Worm (Caenorhabditis elegans): ENCODE data around the gene nipi-4.

Gene nipi-4

DNA sequence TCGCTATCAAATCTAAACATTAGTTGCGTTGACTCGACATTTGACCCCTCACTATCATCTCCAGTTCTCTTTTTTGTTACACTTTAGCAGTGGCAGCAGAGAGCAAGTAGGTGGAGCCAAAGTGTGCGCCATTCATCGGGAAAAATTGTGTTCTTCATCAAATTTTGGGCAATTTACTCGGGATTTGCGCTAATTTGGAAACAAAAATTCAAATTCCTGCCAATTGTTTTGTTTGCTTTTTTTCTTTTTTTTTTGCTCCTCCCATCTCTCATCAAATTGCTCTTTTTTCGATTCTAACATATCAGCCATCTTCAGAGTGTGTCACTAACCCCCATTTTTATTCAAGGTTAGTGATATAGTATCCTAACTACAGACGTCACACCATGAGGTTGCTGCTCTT lies 43.7 kb downstream of the nipi-4 start, which contains the start of gene mig-6:
Gene mig-6, plus strand, starts transcription at position 301 of the 400 bp plus-strand sequence.
- TF ChIP-seq sea-1 (GFP tag; conservative IDR thresholded peaks at IDR 0.05) = no peak
- TF ChIP-seq F13C5.2 (tag; optimal IDR thresholded peaks at IDR 0.05) = no peak

DNA sequence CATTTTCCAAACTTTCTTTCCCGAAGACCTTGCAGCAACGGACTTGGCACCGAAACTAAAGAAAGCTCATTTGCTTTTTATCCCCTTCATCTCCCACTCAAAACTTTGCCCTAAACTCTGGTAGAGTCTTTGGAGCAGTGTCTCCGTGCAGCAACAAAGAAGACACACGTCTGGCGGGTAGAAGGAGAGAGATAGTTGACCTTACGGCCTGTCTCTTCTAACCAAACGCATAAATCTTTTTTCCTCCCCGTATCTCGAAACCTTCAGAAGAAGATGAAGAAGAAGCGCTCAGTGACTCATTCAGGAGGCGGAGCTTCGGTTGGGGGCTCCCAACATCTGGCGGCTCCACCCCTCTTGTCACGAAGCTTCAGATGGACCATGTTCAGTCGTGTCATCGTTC lies 44.2 kb downstream of the nipi-4 start:
- TF ChIP-seq aly-1 (tag; optimal IDR thresholded peaks at IDR 0.05) = no peak
- TF ChIP-seq ama-1 (optimal IDR thresholded peaks at IDR 0.05) = no peak
- TF ChIP-seq ceh-36 (tag; optimal IDR thresholded peaks at IDR 0.05) = no peak
- no peak for TF ChIP-seq tbx-11 (GFP tag; IDR thresholded peaks at IDR 0.05)
- no peak for TF ChIP-seq pes-1 (GFP tag; IDR thresholded peaks at IDR 0.05)
- TF ChIP-seq tra-4 (tag; optimal IDR thresholded peaks at IDR 0.05) = no peak
- TF ChIP-seq hmbx-1 (tag; optimal IDR thresholded peaks at IDR 0.05) = no peak
- no peak for TF ChIP-seq tbx-37 (GFP tag; conservative IDR thresholded peaks at IDR 0.05)
- TF ChIP-seq hnd-1 (tag; optimal IDR thresholded peaks at IDR 0.05) = no peak
- no peak for TF ChIP-seq scrt-1 (GFP tag; IDR thresholded peaks at IDR 0.05)
- TF ChIP-seq ceh-13 (GFP tag; optimal IDR thresholded peaks at IDR 0.05) = no peak
- no peak for TF ChIP-seq hmg-4 (GFP tag; optimal IDR thresholded peaks at IDR 0.05)
- no peak for TF ChIP-seq flt-1 (GFP tag; IDR thresholded peaks at IDR 0.05)
- no peak for TF ChIP-seq sea-1 (GFP tag; conservative IDR thresholded peaks at IDR 0.05)
- TF ChIP-seq ets-7 (tag; optimal IDR thresholded peaks at IDR 0.05) = no peak
- TF ChIP-seq F13C5.2 (tag; optimal IDR thresholded peaks at IDR 0.05) = no peak

DNA sequence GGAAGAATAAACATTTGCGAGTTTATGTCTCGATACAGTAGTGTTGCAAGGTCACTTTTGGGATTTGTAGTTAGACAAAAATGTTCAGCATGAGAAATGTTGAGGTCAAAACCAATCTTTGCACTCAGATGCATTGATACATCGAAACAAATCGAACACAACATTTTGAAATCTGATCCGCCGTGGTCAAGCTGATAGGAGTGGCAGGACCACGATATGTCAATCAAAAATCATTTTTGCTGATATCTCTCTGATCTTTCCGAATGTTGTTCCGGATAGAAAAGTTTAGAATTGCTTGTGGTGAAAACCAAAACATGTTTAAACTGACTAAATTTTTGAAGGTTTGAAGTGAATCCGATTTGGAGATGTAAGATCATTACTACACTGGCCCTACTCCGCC lies 44.8 kb downstream of the nipi-4 start:
- TF ChIP-seq hnd-1 (tag; optimal IDR thresholded peaks at IDR 0.05) (no peak), scrt-1 (GFP tag; IDR thresholded peaks at IDR 0.05) (no peak), flt-1 (GFP tag; IDR thresholded peaks at IDR 0.05) (no peak), B0310.2 (tag; optimal IDR thresholded peaks at IDR 0.05) (no peak), tbx-37 (GFP tag; conservative IDR thresholded peaks at IDR 0.05) (no peak), ets-7 (tag; optimal IDR thresholded peaks at IDR 0.05) (no peak), sea-1 (GFP tag; conservative IDR thresholded peaks at IDR 0.05) (no peak), tbx-11 (GFP tag; IDR thresholded peaks at IDR 0.05) (no peak), tra-4 (tag; optimal IDR thresholded peaks at IDR 0.05) (no peak), F13C5.2 (tag; optimal IDR thresholded peaks at IDR 0.05) (no peak), hmbx-1 (tag; optimal IDR thresholded peaks at IDR 0.05) (no peak), hmg-4 (GFP tag; optimal IDR thresholded peaks at IDR 0.05) (no peak), aly-1 (tag; optimal IDR thresholded peaks at IDR 0.05) (no peak)

DNA sequence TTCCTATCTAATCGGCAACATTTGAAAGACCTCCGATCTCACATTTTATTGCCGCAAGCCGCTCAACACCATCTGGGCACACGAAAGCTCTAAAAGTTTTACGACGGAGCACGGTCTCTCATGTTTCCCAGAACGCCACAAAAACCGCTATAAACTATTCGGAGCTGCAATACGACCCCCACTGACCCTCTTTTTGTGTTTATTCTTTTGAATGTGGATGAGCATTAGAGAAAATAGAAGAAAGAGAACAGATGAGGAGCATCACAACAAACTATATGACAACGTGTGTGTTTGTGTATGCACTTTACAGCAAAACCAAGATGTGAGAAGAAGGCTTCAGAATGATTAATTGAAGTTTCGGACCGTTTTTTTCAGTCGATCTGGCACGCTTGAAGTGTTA lies 46.5 kb downstream of the nipi-4 start:
- TF ChIP-seq ama-1 (optimal IDR thresholded peaks at IDR 0.05) = no peak
- TF ChIP-seq tbx-37 (GFP tag; conservative IDR thresholded peaks at IDR 0.05) = no peak

DNA sequence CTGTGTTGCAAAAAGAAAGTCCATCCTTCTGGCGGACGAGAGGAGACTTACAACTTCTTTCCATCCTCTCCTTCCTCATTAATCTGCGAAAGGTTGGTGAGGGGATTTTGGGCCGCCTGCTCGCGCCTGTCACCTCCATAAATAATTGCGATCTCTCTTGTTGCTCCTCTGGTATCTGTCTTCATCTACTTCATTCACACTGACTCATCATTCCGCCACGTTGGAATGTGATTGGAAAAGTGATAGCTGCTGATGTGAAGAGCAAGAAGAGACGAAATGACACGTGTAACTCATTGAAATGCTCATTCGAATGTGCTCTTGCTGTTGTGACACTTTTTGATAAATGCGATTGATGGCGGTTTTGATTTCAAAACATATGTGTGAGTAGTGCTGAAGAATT lies 48.0 kb downstream of the nipi-4 start:
- TF ChIP-seq ceh-13 (GFP tag; optimal IDR thresholded peaks at IDR 0.05) (no peak), pes-1 (GFP tag; IDR thresholded peaks at IDR 0.05) (no peak), B0310.2 (tag; optimal IDR thresholded peaks at IDR 0.05) (no peak), flt-1 (GFP tag; IDR thresholded peaks at IDR 0.05) (no peak), hnd-1 (tag; optimal IDR thresholded peaks at IDR 0.05) (no peak), hmg-4 (GFP tag; optimal IDR thresholded peaks at IDR 0.05) (no peak), ceh-36 (tag; optimal IDR thresholded peaks at IDR 0.05) (no peak)

DNA sequence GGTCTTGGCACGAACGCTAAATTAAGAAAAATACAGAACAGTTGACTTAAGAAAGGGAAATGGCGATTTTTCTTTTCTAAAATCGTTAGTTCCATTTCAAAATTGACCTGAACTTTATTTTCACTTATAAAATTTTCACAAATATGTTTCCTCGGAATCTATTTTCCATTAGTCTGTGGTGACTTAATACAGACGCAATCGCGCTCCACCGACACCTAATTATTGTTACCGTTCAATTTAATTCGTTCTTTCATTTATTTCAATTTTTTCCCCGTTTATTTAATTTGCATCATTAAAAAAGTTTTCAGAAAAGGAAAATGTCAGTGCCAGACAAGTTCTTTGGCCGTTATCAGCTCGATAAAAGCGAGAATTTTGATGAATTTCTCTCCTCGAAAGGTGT lies 50.3 kb downstream of the nipi-4 start, which contains the start of gene lbp-4:
Gene lbp-4, plus strand, starts transcription at position 309 of the 400 bp plus-strand sequence.
- TF ChIP-seq ets-7 (tag; optimal IDR thresholded peaks at IDR 0.05) (peak; percentile 3), ama-1 (optimal IDR thresholded peaks at IDR 0.05) (no peak), flt-1 (GFP tag; IDR thresholded peaks at IDR 0.05) (peak; percentile 4; the same call in 1 of the 2 replicates)

DNA sequence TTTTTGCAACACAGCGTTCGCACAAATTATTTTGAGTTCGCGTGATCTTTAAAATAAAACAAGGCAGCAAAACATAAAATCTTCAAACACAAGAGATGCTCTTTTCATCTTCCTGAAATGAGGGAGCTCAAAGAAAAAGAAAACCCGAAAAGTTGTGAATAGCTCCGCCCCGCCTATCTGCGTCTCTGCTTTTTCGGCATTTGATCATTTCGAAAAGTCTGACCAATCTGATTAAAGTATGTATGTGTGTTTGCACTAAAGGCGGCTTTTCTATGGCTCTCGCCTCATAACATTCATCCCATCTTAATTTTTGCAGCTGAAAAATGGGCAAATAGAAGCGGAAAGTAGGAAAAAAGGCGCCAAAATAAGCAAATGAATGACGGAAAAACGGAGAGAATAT lies 51.0 kb downstream of the nipi-4 start:
- TF ChIP-seq flt-1 (GFP tag; IDR thresholded peaks at IDR 0.05) = no peak
- no peak for TF ChIP-seq ceh-36 (tag; optimal IDR thresholded peaks at IDR 0.05)
- no peak for TF ChIP-seq hmg-4 (GFP tag; optimal IDR thresholded peaks at IDR 0.05)
- TF ChIP-seq ceh-13 (GFP tag; optimal IDR thresholded peaks at IDR 0.05) = no peak
- no peak for TF ChIP-seq aly-1 (tag; optimal IDR thresholded peaks at IDR 0.05)
- TF ChIP-seq scrt-1 (GFP tag; IDR thresholded peaks at IDR 0.05) = no peak
- TF ChIP-seq tra-4 (tag; optimal IDR thresholded peaks at IDR 0.05) = no peak
- TF ChIP-seq hmbx-1 (tag; optimal IDR thresholded peaks at IDR 0.05) = no peak
- TF ChIP-seq F13C5.2 (tag; optimal IDR thresholded peaks at IDR 0.05) = no peak
- TF ChIP-seq tbx-11 (GFP tag; IDR thresholded peaks at IDR 0.05) = no peak
- no peak for TF ChIP-seq ama-1 (optimal IDR thresholded peaks at IDR 0.05)
- TF ChIP-seq ets-7 (tag; optimal IDR thresholded peaks at IDR 0.05) = no peak
- TF ChIP-seq hnd-1 (tag; optimal IDR thresholded peaks at IDR 0.05) = no peak
- TF ChIP-seq tbx-37 (GFP tag; conservative IDR thresholded peaks at IDR 0.05) = no peak
- TF ChIP-seq B0310.2 (tag; optimal IDR thresholded peaks at IDR 0.05) = no peak
- TF ChIP-seq sea-1 (GFP tag; conservative IDR thresholded peaks at IDR 0.05) = no peak
- no peak for TF ChIP-seq pes-1 (GFP tag; IDR thresholded peaks at IDR 0.05)

All from whole organism, early embryonic.